Fruit fly (Drosophila melanogaster) whole organism, embryonic: ENCODE results near the gene CG7139.

Experiments used
- Abd-B ChIP-seq: fragments of 200-800 bp; sonication (Bioruptor generic); optimal IDR thresholded peaks from 2 replicates; lab custom pipeline; 2018; ENCODE audit warnings: missing biosample characterization, mild to moderate bottlenecking, missing genetic modification characterization, moderate library complexity
- Ada2b ChIP-seq: fragments of 200-800 bp; sonication (Bioruptor generic); IDR thresholded peaks from 2 replicates; pipeline ENCODE4 v1.3.6; 2022; ENCODE audit warnings: missing biosample characterization, missing genetic modification characterization
- Asciz ChIP-seq: fragments of 200-800 bp; sonication (Bioruptor generic); optimal IDR thresholded peaks from 2 replicates; lab custom pipeline; 2017; ENCODE audit warnings: missing biosample characterization, mild to moderate bottlenecking, missing genetic modification characterization, missing genetic modification reagents
- CG10431 ChIP-seq: fragments of 200-800 bp; sonication (Bioruptor generic); optimal IDR thresholded peaks from 3 replicates; lab custom pipeline; 2018; ENCODE audit warnings: missing biosample characterization, mild to moderate bottlenecking, missing genetic modification characterization
- CG10462 ChIP-seq: fragments of 200-800 bp; sonication (Bioruptor generic); optimal IDR thresholded peaks from 2 replicates; lab custom pipeline; 2016; ENCODE audit warnings: missing biosample characterization, missing genetic modification characterization
- CG10959 ChIP-seq: fragments of 200-800 bp; sonication (Bioruptor generic); IDR thresholded peaks from 2 replicates; pipeline ENCODE4 v1.3.6; 2022; ENCODE audit warnings: missing biosample characterization, missing genetic modification characterization
- CG11398 ChIP-seq: fragments of 200-800 bp; sonication (Bioruptor generic); optimal IDR thresholded peaks from 2 replicates; lab custom pipeline; 2016; ENCODE audit warnings: missing biosample characterization, missing genetic modification characterization
- CG14441 ChIP-seq: fragments of 200-800 bp; sonication (Bioruptor generic); IDR thresholded peaks from 2 replicates; pipeline ENCODE4 v1.3.6; 2022; ENCODE audit warnings: missing biosample characterization, missing genetic modification characterization
- CG1529 ChIP-seq: fragments of 200-800 bp; sonication (Bioruptor generic); optimal IDR thresholded peaks from 3 replicates; lab custom pipeline; 2018; ENCODE audit warnings: missing biosample characterization, missing genetic modification characterization
- CG15479 ChIP-seq: fragments of 200-800 bp; sonication (Bioruptor generic); optimal IDR thresholded peaks from 3 replicates; lab custom pipeline; 2019; ENCODE audit warnings: missing biosample characterization, mild to moderate bottlenecking, missing genetic modification characterization, moderate library complexity
- CG16813 ChIP-seq: fragments of 200-800 bp; sonication (Bioruptor generic); IDR thresholded peaks from 3 replicates; pipeline ENCODE4 v1.3.6; 2022; ENCODE audit warnings: missing biosample characterization, missing genetic modification characterization; ENCODE audit not compliant: partially characterized antibody
- CG17802 ChIP-seq: fragments of 200-800 bp; sonication (Bioruptor generic); optimal IDR thresholded peaks from 2 replicates; lab custom pipeline; 2018; ENCODE audit warnings: missing biosample characterization, mild to moderate bottlenecking, missing genetic modification characterization, moderate library complexity
- CG17829 ChIP-seq: fragments of 200-800 bp; optimal IDR thresholded peaks from 2 replicates; lab custom pipeline; 2019; ENCODE audit warnings: missing biosample characterization, mild to moderate bottlenecking, missing genetic modification characterization, moderate library complexity
- CG18619 ChIP-seq: fragments of 200-800 bp; sonication (Bioruptor generic); optimal IDR thresholded peaks from 3 replicates; lab custom pipeline; 2017; ENCODE audit warnings: missing biosample characterization, mild to moderate bottlenecking, missing genetic modification characterization
- CG34224 ChIP-seq: fragments of 200-800 bp; sonication (Bioruptor generic); IDR thresholded peaks from 3 replicates; pipeline ENCODE4 v1.3.6; 2022; ENCODE audit warnings: missing biosample characterization, missing genetic modification characterization; ENCODE audit not compliant: partially characterized antibody
- CG42726 ChIP-seq: fragments of 200-800 bp; sonication (Bioruptor generic); IDR thresholded peaks from 2 replicates; pipeline ENCODE4 v1.3.6; 2022; ENCODE audit warnings: missing biosample characterization, missing genetic modification characterization; ENCODE audit not compliant: partially characterized antibody
- CG7745 ChIP-seq: fragments of 200-800 bp; sonication (Bioruptor generic); optimal IDR thresholded peaks from 2 replicates; lab custom pipeline; 2018; ENCODE audit warnings: missing biosample characterization, mild to moderate bottlenecking, missing genetic modification characterization, moderate library complexity
- CG8089 ChIP-seq: fragments of 200-800 bp; sonication (Bioruptor generic); optimal IDR thresholded peaks from 3 replicates; lab custom pipeline; 2016; ENCODE audit warnings: missing biosample characterization, missing genetic modification characterization
- H15 ChIP-seq: fragments of 200-800 bp; sonication (Bioruptor generic); IDR thresholded peaks from 3 replicates; pipeline ENCODE4 v1.3.6; 2022; ENCODE audit warnings: missing biosample characterization, missing genetic modification characterization
- Kr ChIP-seq: fragments of 200-800 bp; sonication (Bioruptor generic); optimal IDR thresholded peaks from 2 replicates; lab custom pipeline; 2017; ENCODE audit warnings: missing biosample characterization, mild to moderate bottlenecking, missing genetic modification characterization
- Lhr ChIP-seq: fragments of 200-800 bp; sonication (Bioruptor generic); optimal IDR thresholded peaks from 3 replicates; lab custom pipeline; 2017; ENCODE audit warnings: mild to moderate bottlenecking, missing biosample characterization, missing genetic modification reagents, missing genetic modification characterization
- Mad ChIP-seq: fragments of 200-800 bp; sonication (Bioruptor generic); optimal IDR thresholded peaks from 2 replicates; lab custom pipeline; 2016; ENCODE audit warnings: missing biosample characterization, missing genetic modification characterization
- Neu2 ChIP-seq: fragments of 200-800 bp; sonication (Bioruptor generic); optimal IDR thresholded peaks from 3 replicates; lab custom pipeline; 2016; ENCODE audit warnings: missing biosample characterization, missing genetic modification characterization, borderline replicate concordance
- Sox102F ChIP-seq: fragments of 200-800 bp; sonication (Bioruptor generic); optimal IDR thresholded peaks from 2 replicates; lab custom pipeline; 2018; ENCODE audit warnings: missing biosample characterization, mild to moderate bottlenecking, missing genetic modification characterization, moderate library complexity
- ab ChIP-seq: fragments of 200-800 bp; sonication (Bioruptor generic); optimal IDR thresholded peaks from 2 replicates; lab custom pipeline; 2016; ENCODE audit warnings: missing biosample characterization, missing genetic modification characterization
- bbx ChIP-seq: fragments of 200-800 bp; sonication (Bioruptor generic); IDR thresholded peaks from 2 replicates; pipeline ENCODE4 v1.3.6; 2022; ENCODE audit warnings: missing biosample characterization, missing genetic modification characterization; ENCODE audit not compliant: partially characterized antibody
- bigmax ChIP-seq: fragments of 200-800 bp; sonication (Bioruptor generic); optimal IDR thresholded peaks from 2 replicates; lab custom pipeline; 2018; ENCODE audit warnings: missing biosample characterization, mild to moderate bottlenecking, missing genetic modification characterization
- cato ChIP-seq: fragments of 200-800 bp; sonication (Bioruptor generic); optimal IDR thresholded peaks from 2 replicates; lab custom pipeline; 2016; ENCODE audit warnings: missing biosample characterization, missing genetic modification characterization, borderline replicate concordance
- cg ChIP-seq: fragments of 200-800 bp; sonication (Bioruptor generic); optimal IDR thresholded peaks from 3 replicates; lab custom pipeline; 2019; ENCODE audit warnings: missing biosample characterization, mild to moderate bottlenecking, missing genetic modification characterization, moderate library complexity
- chm ChIP-seq: fragments of 200-800 bp; sonication (Bioruptor generic); IDR thresholded peaks from 2 replicates; pipeline ENCODE4 v1.3.6; 2022; ENCODE audit warnings: missing biosample characterization, missing genetic modification characterization
- ci ChIP-seq: fragments of 200-800 bp; sonication (Bioruptor generic); IDR thresholded peaks from 3 replicates; pipeline ENCODE4 v1.3.6; 2022; ENCODE audit warnings: missing biosample characterization, missing genetic modification characterization
- dmrt11E ChIP-seq: fragments of 200-800 bp; sonication (Bioruptor generic); optimal IDR thresholded peaks from 3 replicates; lab custom pipeline; 2018; ENCODE audit warnings: missing biosample characterization, mild to moderate bottlenecking, missing genetic modification characterization, moderate library complexity
- exex ChIP-seq: fragments of 200-800 bp; sonication (Bioruptor generic); optimal IDR thresholded peaks from 4 replicates; lab custom pipeline; 2018; ENCODE audit warnings: missing biosample characterization, mild to moderate bottlenecking, missing genetic modification characterization, moderate library complexity
- grau ChIP-seq: fragments of 200-800 bp; optimal IDR thresholded peaks from 3 replicates; lab custom pipeline; 2019; ENCODE audit warnings: missing biosample characterization, mild to moderate bottlenecking, missing genetic modification characterization, moderate library complexity
- gsb ChIP-seq: fragments of 200-800 bp; sonication (Bioruptor generic); IDR thresholded peaks from 2 replicates; pipeline ENCODE4 v1.3.6; 2022; ENCODE audit warnings: missing biosample characterization, missing genetic modification characterization
- gt ChIP-seq: fragments of 200-800 bp; sonication (Bioruptor generic); IDR thresholded peaks from 2 replicates; pipeline ENCODE4 v1.3.6; 2022; ENCODE audit warnings: missing biosample characterization, missing genetic modification characterization
- jigr1 ChIP-seq: fragments of 200-800 bp; sonication (Bioruptor generic); IDR thresholded peaks from 3 replicates; pipeline ENCODE4 v1.3.6; 2022; ENCODE audit warnings: missing biosample characterization, missing genetic modification characterization
- maf-S ChIP-seq: fragments of 200-800 bp; sonication (Bioruptor generic); optimal IDR thresholded peaks from 2 replicates; lab custom pipeline; 2016; ENCODE audit warnings: missing biosample characterization, missing genetic modification characterization
- oc ChIP-seq: fragments of 200-800 bp; sonication (Bioruptor generic); optimal IDR thresholded peaks from 2 replicates; lab custom pipeline; 2018; ENCODE audit warnings: missing biosample characterization, mild to moderate bottlenecking, missing genetic modification characterization, moderate library complexity
- org-1 ChIP-seq: fragments of 200-800 bp; sonication (Bioruptor generic); optimal IDR thresholded peaks from 2 replicates; lab custom pipeline; 2017; ENCODE audit warnings: missing biosample characterization, missing genetic modification characterization
- peb ChIP-seq: fragments of 200-800 bp; sonication (Bioruptor generic); IDR thresholded peaks from 2 replicates; pipeline ENCODE4 v1.3.6; 2022; ENCODE audit warnings: missing biosample characterization, missing genetic modification characterization
- pfk ChIP-seq: fragments of 200-800 bp; sonication (Bioruptor generic); optimal IDR thresholded peaks from 2 replicates; lab custom pipeline; 2018; ENCODE audit warnings: missing biosample characterization, mild to moderate bottlenecking, missing genetic modification characterization, moderate library complexity
- pros ChIP-seq: fragments of 200-800 bp; sonication (Bioruptor generic); optimal IDR thresholded peaks from 3 replicates; lab custom pipeline; 2019; ENCODE audit warnings: missing biosample characterization, mild to moderate bottlenecking, missing genetic modification characterization, moderate library complexity
- pzg ChIP-seq: fragments of 200-800 bp; sonication (Bioruptor generic); optimal IDR thresholded peaks from 3 replicates; lab custom pipeline; 2018; ENCODE audit warnings: missing biosample characterization, mild to moderate bottlenecking, missing genetic modification characterization, moderate library complexity
- tx ChIP-seq: fragments of 200-800 bp; sonication (Bioruptor generic); optimal IDR thresholded peaks from 2 replicates; lab custom pipeline; 2016; ENCODE audit warnings: missing biosample characterization, missing genetic modification characterization
- unc-4 ChIP-seq: fragments of 200-800 bp; sonication (Bioruptor generic); IDR thresholded peaks from 2 replicates; pipeline ENCODE4 v1.3.6; 2022; ENCODE audit warnings: missing biosample characterization, missing genetic modification characterization; ENCODE audit not compliant: partially characterized antibody
- wor ChIP-seq: fragments of 200-800 bp; sonication (Bioruptor generic); IDR thresholded peaks from 2 replicates; pipeline ENCODE4 v1.3.6; 2022; ENCODE audit warnings: missing biosample characterization, missing genetic modification characterization
- zen ChIP-seq: fragments of 200-800 bp; sonication (Bioruptor generic); optimal IDR thresholded peaks from 3 replicates; lab custom pipeline; 2018; ENCODE audit warnings: missing biosample characterization, mild to moderate bottlenecking, missing genetic modification characterization, moderate library complexity
- zfh1 ChIP-seq: fragments of 200-800 bp; sonication (Bioruptor generic); IDR thresholded peaks from 3 replicates; pipeline ENCODE4 v1.3.6; 2022; ENCODE audit warnings: missing biosample characterization, missing genetic modification characterization

Gene CG7139

DNA sequence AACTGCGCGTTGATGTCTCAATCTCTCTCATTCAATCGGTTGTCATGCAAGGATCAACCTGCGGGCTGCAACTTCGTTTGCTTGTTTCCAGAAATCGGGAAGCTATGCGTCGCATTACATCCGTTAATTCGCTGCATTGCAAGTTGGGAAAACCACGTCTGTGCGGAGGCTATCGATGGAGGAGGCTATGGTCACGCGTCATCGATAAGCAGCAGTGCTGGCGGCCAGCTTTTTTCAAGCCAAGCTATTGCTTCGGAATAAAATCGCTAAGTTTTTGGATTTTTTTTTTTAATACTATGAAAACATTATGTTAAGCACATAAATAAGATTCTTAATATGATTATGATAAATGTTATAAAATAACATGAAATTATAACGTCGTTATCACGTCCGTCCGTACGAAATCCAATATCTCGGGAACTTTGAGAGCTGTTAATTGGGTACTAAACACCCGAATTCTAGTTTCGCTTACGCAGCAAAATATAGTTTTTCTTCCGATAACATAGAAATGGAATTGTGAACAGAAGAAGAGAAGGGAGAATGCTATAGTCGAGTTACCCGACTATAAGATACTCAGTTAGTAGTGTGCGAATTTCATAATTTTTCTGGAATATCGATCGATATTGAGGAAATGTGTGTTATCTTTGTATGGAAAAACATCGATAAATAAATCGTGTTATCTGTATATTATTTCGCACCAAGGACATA is at the start of gene CG7139 (continued):
- TF ChIP-seq wor (GFP tag; lab: Robert Waterston, UW) = no peak
- TF ChIP-seq CG10431 (GFP tag; lab: Kevin White, UChicago) = no peak
- TF ChIP-seq exex (tag; lab: Kevin White, UChicago) = no peak
- TF ChIP-seq CG16813 (GFP tag; lab: Robert Waterston, UW) = peak; percentile 85
- no peak for TF ChIP-seq gsb
- TF ChIP-seq dmrt11E (tag; lab: Kevin White, UChicago) = no peak
- TF ChIP-seq chm = no peak
- peak; percentile 26 for TF ChIP-seq CG17829 (tag; lab: Kevin White, UChicago)
- no peak for TF ChIP-seq org-1 (GFP tag; lab: Kevin White, UChicago)
- no peak for TF ChIP-seq CG11398 (GFP tag; lab: Kevin White, UChicago)
- TF ChIP-seq Ada2b (GFP tag; lab: Robert Waterston, UW) = no peak
- TF ChIP-seq oc (tag; lab: Kevin White, UChicago) = no peak
- TF ChIP-seq CG34224 = peak; percentile 50
- peak; percentile 72 for TF ChIP-seq bbx
- TF ChIP-seq jigr1 (GFP tag; lab: Robert Waterston, UW) = no peak
- TF ChIP-seq ci (GFP tag; lab: Robert Waterston, UW) = peak; percentile 53; the same call in 1 of the 3 replicates
- no peak for TF ChIP-seq CG17802
- TF ChIP-seq Abd-B (GFP tag; lab: Kevin White, UChicago) = peak; percentile 8
- TF ChIP-seq Sox102F (GFP tag; lab: Kevin White, UChicago) = no peak
- TF ChIP-seq ab (GFP tag; lab: Kevin White, UChicago) = no peak
- TF ChIP-seq zfh1 (GFP tag; lab: Robert Waterston, UW) = no peak
- no peak for TF ChIP-seq pfk (GFP tag; lab: Kevin White, UChicago)
- TF ChIP-seq Kr (GFP tag; lab: Kevin White, UChicago) = no peak
- no peak for TF ChIP-seq cato (GFP tag; lab: Kevin White, UChicago)
- TF ChIP-seq H15 (GFP tag; lab: Robert Waterston, UW) = no peak
- no peak for TF ChIP-seq maf-S
- TF ChIP-seq pzg (GFP tag; lab: Kevin White, UChicago) = peak; percentile 33
- no peak for TF ChIP-seq cg
- TF ChIP-seq Asciz (GFP tag; lab: Kevin White, UChicago) = no peak
- TF ChIP-seq tx (GFP tag; lab: Kevin White, UChicago) = no peak
- no peak for TF ChIP-seq bigmax (GFP tag; lab: Kevin White, UChicago)
- no peak for TF ChIP-seq peb (GFP tag; lab: Robert Waterston, UW)
- no peak for TF ChIP-seq CG8089 (GFP tag; lab: Kevin White, UChicago)
- no peak for TF ChIP-seq pros
- peak; percentile 14; the same call in 1 of the 2 replicates for TF ChIP-seq CG42726
- TF ChIP-seq CG10959 = no peak
- TF ChIP-seq CG7745 = no peak
- TF ChIP-seq CG10462 (GFP tag; lab: Kevin White, UChicago) = no peak
- peak; percentile 48; the same call in 1 of the 2 replicates for TF ChIP-seq unc-4 (GFP tag; lab: Robert Waterston, UW)
- TF ChIP-seq CG18619 = peak; percentile 1
- TF ChIP-seq zen (tag; lab: Kevin White, UChicago) = no peak
- TF ChIP-seq CG1529 = no peak
- TF ChIP-seq gt = no peak
- no peak for TF ChIP-seq Lhr
- TF ChIP-seq Mad (GFP tag; lab: Kevin White, UChicago) = no peak
- no peak for TF ChIP-seq Neu2 (GFP tag; lab: Kevin White, UChicago)
- TF ChIP-seq CG14441 (GFP tag; lab: Robert Waterston, UW) = no peak
- no peak for TF ChIP-seq grau (tag; lab: Kevin White, UChicago)
- TF ChIP-seq CG15479 = no peak
